Fruit fly (Drosophila melanogaster): ENCODE measurements around the gene mRpL12.

- TF ChIP-seq psq (optimal IDR thresholded peaks at IDR 0.05) (no peak), pan (optimal IDR thresholded peaks at IDR 0.05) (no peak), EcR (GFP tag; optimal IDR thresholded peaks at IDR 0.05) (no peak), usp (GFP tag; optimal IDR thresholded peaks at IDR 0.05) (no peak), CG8478 (optimal IDR thresholded peaks at IDR 0.05) (no peak), Dll (optimal IDR thresholded peaks at IDR 0.05) (no peak)
These were observed 6.8 kb upstream of the mRpL12 start for dm6 chr3L:8949823-8950222.
